Fruit fly (Drosophila melanogaster): ENCODE measurements around the gene sina.

DNA sequence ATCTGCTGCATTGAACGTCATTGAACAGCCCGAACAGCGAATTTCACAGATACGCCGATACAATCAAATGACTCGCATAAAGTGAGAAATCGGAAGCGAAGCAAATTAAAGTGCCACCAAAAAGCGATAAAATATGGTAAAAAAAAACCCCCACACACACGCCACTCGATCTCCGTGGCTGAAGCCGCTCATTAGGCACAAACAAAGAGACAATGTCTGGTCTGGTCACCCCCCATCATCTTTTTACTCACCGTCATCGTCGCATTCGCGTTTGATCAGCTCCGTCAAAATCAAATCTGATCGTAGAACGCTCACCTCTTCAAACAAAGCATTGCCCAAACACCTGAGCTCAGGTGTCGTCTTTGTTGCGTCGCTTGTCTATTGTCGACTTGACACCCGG is 22.4 kb downstream of the sina start:
- TF ChIP-seq Scr (GFP tag; IDR thresholded peaks at IDR 0.05; ENCODE audit: partially characterized antibody) (no peak), ttk (GFP tag; IDR thresholded peaks at IDR 0.05) (no peak), Spps (tag; optimal IDR thresholded peaks at IDR 0.05) (no peak), Hr78 (GFP tag; optimal IDR thresholded peaks at IDR 0.05) (no peak), CG11560 (tag; IDR thresholded peaks at IDR 0.05) (no peak), h (optimal IDR thresholded peaks at IDR 0.05) (no peak), CG12769 (tag; optimal IDR thresholded peaks at IDR 0.05) (no peak), Stat92E (GFP tag; optimal IDR thresholded peaks at IDR 0.05) (no peak)
